Worm (Caenorhabditis elegans) whole organism, L4/young adult: ENCODE results near the gene Y47D7A.6.

Experiments used
- W03F9.2 ChIP-seq: fragments of 150-350 bp; optimal IDR thresholded peaks from 2 replicates; lab custom pipeline; 2014; ENCODE audit warnings: missing biosample characterization, missing genetic modification characterization
- dao-5 ChIP-seq: sonication (generic microtip); optimal IDR thresholded peaks from 2 replicates; lab custom pipeline; 2016; ENCODE audit warnings: missing genotype, missing genetic modification characterization, moderate library complexity, missing compliant biosample characterization
- him-1 ChIP-seq: sonication (generic microtip); optimal IDR thresholded peaks from 2 replicates; lab custom pipeline; 2016; ENCODE audit warnings: missing genotype, missing genetic modification reagents, missing genetic modification characterization, missing compliant biosample characterization

The Y47D7A.6 gene

DNA sequence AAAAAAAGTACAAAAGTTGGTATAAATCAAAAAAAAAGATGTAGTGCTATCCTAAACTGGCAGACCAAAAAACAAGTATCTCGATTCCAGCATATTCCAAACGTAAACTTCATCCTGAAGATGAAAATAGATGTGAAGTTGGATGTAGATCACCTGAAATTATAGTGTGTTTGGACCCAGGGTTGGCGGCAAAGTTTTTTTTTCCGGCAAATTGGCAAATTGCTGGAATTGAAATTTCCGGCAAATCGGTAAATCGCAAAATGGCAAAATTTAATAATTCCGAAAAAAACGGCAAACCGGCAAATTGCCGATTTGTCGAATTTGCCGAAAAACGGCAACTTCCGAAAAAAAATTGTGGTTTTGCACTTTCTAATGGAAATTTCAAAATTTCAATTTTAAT is 33.5 kb downstream of the Y47D7A.6 start, which contains the start of gene F13A2.2:
TSS of gene F13A2.2 (minus strand) at position 101 of the 400 bp plus-strand sequence.
- TF ChIP-seq him-1 (tag; lab: Kevin White, UChicago) (no peak), W03F9.2 (tag; lab: Kevin White, UChicago) (no peak), dao-5 (tag; lab: Kevin White, UChicago) (no peak)

DNA sequence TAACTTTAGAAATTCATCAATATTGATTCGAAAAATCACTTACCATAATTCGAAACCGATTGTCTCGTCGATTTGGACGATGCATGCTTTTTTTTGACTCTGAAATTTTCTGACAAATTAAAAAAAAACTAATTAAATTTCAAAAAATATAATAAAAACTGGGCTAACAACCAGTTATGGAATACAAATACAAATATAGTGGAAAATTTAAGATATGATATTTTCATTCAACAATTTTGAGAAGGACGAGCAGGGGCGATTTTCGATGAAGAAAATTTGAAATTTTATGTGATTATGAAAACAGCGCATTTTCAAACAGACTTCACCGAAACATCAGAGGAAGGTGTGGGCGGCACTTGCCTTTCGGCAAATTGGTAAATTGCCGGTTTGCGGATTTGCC is 35.7 kb downstream of the Y47D7A.6 start, which contains the start of gene F13A2.1:
TSS of gene F13A2.1 (minus strand) at position 101 of the 400 bp plus-strand sequence.
- TF ChIP-seq him-1 (tag; lab: Kevin White, UChicago) (no peak), dao-5 (tag; lab: Kevin White, UChicago) (no peak), W03F9.2 (tag; lab: Kevin White, UChicago) (no peak)

DNA sequence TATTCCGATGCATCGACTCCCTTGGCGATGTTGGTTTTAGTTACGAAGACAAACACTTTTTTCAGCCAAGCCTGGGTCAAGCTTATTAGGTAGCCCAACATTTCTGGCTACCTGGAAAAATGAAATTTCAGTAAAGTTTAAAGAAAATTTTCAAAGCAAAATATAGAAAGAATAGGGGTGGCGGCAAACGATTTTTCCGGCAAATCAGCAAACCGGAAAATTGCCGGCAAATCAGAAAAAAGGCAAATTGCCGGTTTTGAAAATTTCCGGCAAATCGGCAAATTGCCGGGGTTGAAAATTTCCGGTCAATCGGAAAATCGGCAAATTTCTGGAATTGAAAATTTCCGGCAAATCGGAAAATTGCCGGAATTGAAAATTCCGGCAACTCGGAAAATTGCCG is 40.4 kb downstream of the Y47D7A.6 start, which contains the start of gene F32D1.8:
TSS of gene F32D1.8 (minus strand) at position 101 of the 400 bp plus-strand sequence.
- TF ChIP-seq W03F9.2 (tag; lab: Kevin White, UChicago) (no peak), dao-5 (tag; lab: Kevin White, UChicago) (no peak), him-1 (tag; lab: Kevin White, UChicago) (no peak)

DNA sequence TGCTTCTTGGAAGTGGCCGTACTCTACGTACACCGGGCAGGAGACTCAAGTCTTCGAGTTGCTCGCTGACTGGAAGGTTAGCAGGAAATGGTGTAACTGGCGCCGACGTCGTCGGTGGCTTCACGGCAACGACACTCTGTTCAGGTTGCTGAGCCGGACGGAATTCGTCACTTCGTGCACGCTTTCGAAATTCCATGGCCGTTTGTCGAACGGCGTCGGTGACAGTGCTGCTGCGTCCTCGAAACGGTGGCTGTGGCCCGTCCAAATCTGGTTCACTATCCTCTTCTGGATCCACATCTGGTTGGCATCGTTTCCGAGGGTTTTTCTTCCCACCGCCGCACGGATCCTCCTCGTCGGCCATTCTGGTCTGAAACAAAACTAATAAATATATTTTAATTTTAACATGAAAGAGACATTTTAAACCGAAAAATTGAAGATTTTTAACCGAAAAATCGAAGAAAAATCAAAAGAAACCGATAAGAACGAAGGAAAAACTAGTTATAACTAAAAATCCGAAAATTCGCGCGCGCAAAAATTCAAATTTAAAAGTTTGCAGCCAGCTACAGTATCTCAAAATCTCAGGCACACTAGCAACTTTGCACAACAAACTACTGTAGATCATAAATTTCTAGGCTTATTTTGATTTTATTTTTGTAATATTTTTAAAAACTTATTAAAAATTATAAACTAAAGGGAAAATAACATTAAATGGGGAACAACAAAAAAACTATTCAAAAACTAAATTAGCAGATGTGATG is 42.0 kb downstream of the Y47D7A.6 start, which contains the start of gene F32D1.7:
TSS of gene F32D1.7 (minus strand) at position 367 of the 758 bp plus-strand sequence.
- TF ChIP-seq W03F9.2 (tag; lab: Kevin White, UChicago), result peak; percentile 11
- no peak for TF ChIP-seq him-1 (tag; lab: Kevin White, UChicago)

DNA sequence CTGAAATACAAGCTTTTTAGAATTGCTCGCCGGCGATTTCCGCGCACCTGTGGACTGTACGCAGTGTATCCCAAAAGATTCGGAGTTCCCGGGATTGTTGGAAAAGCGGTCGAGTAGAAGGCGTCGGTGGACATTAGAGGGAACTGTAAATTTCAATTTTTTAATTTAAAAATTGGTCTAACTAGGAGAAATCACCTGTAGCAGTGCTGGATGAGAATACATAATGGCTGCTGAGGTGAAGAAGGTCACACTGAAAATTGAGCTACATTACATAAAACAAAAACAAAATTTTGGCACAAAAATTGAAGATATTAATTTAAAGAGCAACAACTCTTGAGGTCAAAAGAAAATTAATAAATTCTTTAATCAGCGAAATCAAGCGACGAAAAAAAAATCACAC is 43.4 kb downstream of the Y47D7A.6 start, which contains the start of gene neg-1:
TSS of gene neg-1 (minus strand) at position 250 of the 400 bp plus-strand sequence.
- TF ChIP-seq him-1 (tag; lab: Kevin White, UChicago) (no peak), dao-5 (tag; lab: Kevin White, UChicago) (no peak), W03F9.2 (tag; lab: Kevin White, UChicago) (no peak)

DNA sequence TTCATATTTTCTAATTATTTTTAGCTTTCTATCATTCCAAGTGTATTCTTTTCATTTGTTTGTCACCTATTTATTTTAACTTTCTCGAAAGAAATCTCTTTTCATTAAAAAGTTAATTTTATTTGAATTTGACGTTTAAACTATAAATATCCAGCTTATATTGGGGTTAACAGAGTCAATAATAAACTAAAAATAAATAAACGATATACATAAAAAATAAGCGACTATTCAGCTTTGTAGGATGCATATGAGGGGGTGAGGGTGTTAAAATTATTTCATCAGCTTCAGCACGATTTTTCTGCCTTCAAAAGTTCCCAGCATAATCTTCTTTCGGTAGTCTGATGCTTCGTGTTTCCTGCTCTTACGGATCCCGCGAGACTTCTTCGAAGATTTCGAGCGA is 44.4 kb downstream of the Y47D7A.6 start:
- TF ChIP-seq him-1 (tag; lab: Kevin White, UChicago) (no peak), dao-5 (tag; lab: Kevin White, UChicago) (no peak), W03F9.2 (tag; lab: Kevin White, UChicago) (no peak)

DNA sequence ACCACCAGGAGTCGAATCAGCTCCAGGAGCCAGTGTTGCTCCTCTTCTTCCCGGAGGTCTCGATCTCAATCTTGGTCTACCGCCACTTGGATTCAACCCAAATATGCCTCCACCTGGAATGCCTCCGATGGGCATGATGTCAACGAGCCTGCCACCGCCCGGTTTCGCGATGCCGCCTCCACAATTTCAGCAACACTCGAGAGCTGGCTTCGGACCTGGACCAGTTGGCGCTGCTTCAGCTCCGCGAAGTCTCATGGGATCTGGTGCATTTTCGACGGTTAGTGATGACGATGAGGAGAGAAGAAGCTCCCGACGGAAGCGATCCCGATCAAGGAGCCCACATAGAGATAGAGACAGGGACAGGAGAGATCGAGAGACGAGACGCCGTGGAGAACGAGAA is 45.0 kb downstream of the Y47D7A.6 start:
- no peak for TF ChIP-seq W03F9.2 (tag; lab: Kevin White, UChicago)
- no peak for TF ChIP-seq him-1 (tag; lab: Kevin White, UChicago)
- no peak for TF ChIP-seq dao-5 (tag; lab: Kevin White, UChicago)

DNA sequence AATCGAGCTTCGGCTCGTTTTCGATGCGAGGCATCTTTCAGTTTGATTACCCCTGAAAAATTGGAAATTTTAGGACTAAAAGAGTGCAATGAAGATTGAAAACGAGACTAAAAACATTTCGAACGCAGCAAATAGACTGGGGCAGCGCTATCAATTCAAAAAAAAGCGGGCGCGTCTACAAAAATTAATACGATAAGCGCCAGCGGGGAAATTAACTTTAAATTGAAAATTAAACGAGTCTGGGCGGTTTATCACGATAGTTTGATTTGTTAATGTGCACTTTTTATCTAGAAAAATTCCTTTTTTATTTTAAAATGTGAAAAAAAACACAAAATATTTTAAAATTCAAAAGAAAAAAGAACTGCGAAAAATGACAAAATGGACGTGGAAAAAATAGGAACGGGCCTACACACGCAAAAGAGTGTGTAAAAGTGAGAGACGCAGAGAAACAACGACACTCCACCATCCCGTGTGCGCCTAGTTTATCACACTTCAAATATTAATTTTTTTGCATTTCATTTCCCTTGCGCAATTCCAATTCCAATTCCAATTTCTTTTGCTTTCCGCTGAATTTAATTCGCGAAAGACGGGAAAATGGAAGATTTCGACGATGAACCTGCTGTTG is 46.6 kb downstream of the Y47D7A.6 start, which contains the start of the genes gmpr-1 and fipp-1:
TSS of gene gmpr-1 (minus strand) at position 75 of the 625 bp plus-strand sequence.
TSS of gene fipp-1 (plus strand) at position 499 of the 625 bp plus-strand sequence.
- no peak for TF ChIP-seq him-1 (tag; lab: Kevin White, UChicago)
- TF ChIP-seq W03F9.2 (tag; lab: Kevin White, UChicago), result peak; percentile 6

DNA sequence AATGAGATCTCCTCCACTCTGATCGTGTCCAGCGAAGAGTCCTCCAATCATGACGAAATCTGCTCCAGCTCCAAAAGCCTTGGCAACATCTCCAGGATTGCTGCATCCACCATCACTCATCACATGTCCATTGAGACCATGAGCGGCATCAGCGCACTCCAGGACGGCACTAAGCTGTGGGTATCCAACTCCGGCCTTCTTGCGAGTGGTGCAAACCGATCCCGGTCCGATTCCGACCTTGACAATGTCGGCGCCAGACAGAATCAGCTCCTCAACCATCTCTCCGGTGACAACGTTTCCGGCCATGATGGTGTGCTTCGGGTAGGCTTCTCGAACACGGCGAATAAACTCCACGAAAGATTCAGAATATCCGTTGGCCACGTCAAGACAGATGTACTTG is 47.5 kb downstream of the Y47D7A.6 start:
- TF ChIP-seq him-1 (tag; lab: Kevin White, UChicago) (no peak), dao-5 (tag; lab: Kevin White, UChicago) (no peak), W03F9.2 (tag; lab: Kevin White, UChicago) (no peak)
